Worm (Caenorhabditis elegans) whole organism, late embryonic: Measurements from ENCODE around the gene gro-1.

Experiments used
- F13H6.1 ChIP-seq: sonication (generic microtip); optimal IDR thresholded peaks from 2 replicates; lab custom pipeline; 2016; ENCODE audit warnings: missing genetic modification characterization, missing compliant biosample characterization
- ceh-18 ChIP-seq: sonication (generic microtip); optimal IDR thresholded peaks from 2 replicates; lab custom pipeline; 2016; ENCODE audit warnings: missing genetic modification characterization, missing compliant biosample characterization
- ceh-6 ChIP-seq: fragments of 200-800 bp; sonication (Bioruptor generic); optimal IDR thresholded peaks from 2 replicates; lab custom pipeline; 2018; ENCODE audit warnings: mild to moderate bottlenecking, missing genetic modification characterization, missing compliant biosample characterization
- elt-2 ChIP-seq: sonication (generic microtip); optimal IDR thresholded peaks from 2 replicates; lab custom pipeline; 2016; ENCODE audit warnings: missing genetic modification reagents, missing genetic modification characterization, missing compliant biosample characterization
- fax-1 ChIP-seq: sonication (generic microtip); optimal IDR thresholded peaks from 2 replicates; lab custom pipeline; 2016; ENCODE audit warnings: missing genotype, missing genetic modification characterization, missing compliant biosample characterization
- lim-6 ChIP-seq: sonication (generic microtip); optimal IDR thresholded peaks from 2 replicates; lab custom pipeline; 2016; ENCODE audit warnings: missing genetic modification characterization, missing compliant biosample characterization
- nfya-1 ChIP-seq: sonication (generic microtip); optimal IDR thresholded peaks from 2 replicates; lab custom pipeline; 2017; ENCODE audit warnings: missing genetic modification characterization, mild to moderate bottlenecking, missing compliant biosample characterization, antibody characterized with exemption, moderate library complexity
- odd-2 ChIP-seq: sonication (generic microtip); optimal IDR thresholded peaks from 2 replicates; lab custom pipeline; 2017; ENCODE audit warnings: antibody characterized with exemption, mild to moderate bottlenecking, missing genetic modification characterization, missing compliant biosample characterization
- unc-86 ChIP-seq: sonication (generic microtip); optimal IDR thresholded peaks from 2 replicates; lab custom pipeline; 2016; ENCODE audit warnings: missing genetic modification characterization, missing compliant biosample characterization
- ztf-16 ChIP-seq: sonication (generic microtip); optimal IDR thresholded peaks from 2 replicates; lab custom pipeline; 2017; ENCODE audit warnings: missing genetic modification characterization, missing compliant biosample characterization

DNA sequence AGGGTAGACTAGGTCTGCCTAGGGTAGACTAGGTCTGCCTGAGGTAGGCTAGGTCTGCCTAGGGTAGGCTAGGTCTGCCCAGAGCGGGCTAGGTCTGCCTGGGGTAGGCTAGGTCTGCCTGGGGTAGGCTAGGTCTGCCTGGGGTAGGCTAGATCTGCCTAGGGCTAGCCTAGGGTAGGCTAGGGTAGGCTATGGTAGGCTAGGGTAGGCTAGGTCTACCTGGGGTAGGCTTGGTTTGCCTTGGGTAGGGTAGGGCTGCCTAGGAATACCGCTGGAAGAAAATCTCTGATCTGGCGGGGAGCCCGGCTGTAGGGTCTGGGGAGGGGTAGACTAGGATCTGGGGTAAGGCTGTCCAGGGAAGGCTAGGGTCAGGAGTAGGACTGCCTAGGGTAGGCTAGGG lies 20.6 kb downstream of the gro-1 start:
- TF ChIP-seq odd-2 (tag; lab: Kevin White, UChicago) (no peak), unc-86 (tag; lab: Kevin White, UChicago) (no peak), lim-6 (tag; lab: Kevin White, UChicago) (no peak), ztf-16 (no peak), elt-2 (no peak), ceh-6 (GFP tag; lab: Kevin White, UChicago) (no peak), fax-1 (no peak), nfya-1 (tag; lab: Kevin White, UChicago) (no peak), ceh-18 (tag; lab: Kevin White, UChicago) (no peak), F13H6.1 (tag; lab: Kevin White, UChicago) (no peak)
